Worm (Caenorhabditis elegans): ENCODE data around the gene F46E10.18.
A peak's percentile ranks its signal among the peaks of the same experiment; 100 is the strongest.

DNA sequence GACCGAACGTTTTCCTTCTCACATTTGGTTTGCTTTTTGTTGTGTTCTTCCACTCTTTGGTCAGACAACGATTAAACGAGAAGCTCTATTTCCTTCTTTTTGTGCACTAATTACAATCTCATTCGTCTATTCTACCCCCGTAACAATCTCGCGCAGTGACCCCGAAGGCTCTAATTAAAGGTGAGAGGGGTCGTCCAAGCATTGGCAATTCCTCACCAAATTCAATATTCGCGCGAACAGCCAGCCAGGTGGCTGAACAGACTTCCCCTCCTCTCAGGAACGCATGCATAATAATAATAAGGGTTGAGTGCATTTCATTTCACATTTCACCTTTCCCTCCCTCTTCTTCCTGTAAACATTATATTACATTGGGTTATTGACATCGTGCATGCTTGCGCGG lies 35.7 kb upstream of the F46E10.18 start:
- TF ChIP-seq klf-2 (GFP tag; conservative IDR thresholded peaks at IDR 0.05) (no peak), ztf-23 (GFP tag; IDR thresholded peaks at IDR 0.05) (no peak), tab-1 (GFP tag; IDR thresholded peaks at IDR 0.05) (no peak), T22C8.4 (GFP tag; IDR thresholded peaks at IDR 0.05) (no peak), ztf-29 (GFP tag; IDR thresholded peaks at IDR 0.05) (no peak), ref-1 (GFP tag; conservative IDR thresholded peaks at IDR 0.05) (no peak), flt-1 (GFP tag; IDR thresholded peaks at IDR 0.05) (no peak), cog-1 (tag; optimal IDR thresholded peaks at IDR 0.05) (peak; percentile 12)

Data from whole organism, midembryonic.